Fruit fly (Drosophila melanogaster) Kc167 (cell line): ENCODE measurements around the gene CG4998.

ENCODE experiments used
- Myc ChIP-seq: fragments of >200 bp; optimal IDR thresholded peaks from 2 replicates; lab custom pipeline; 2017; ENCODE audit warnings: missing external identifiers
- Sin3A ChIP-seq: fragments of >200 bp; optimal IDR thresholded peaks from 2 replicates; lab custom pipeline; 2018; ENCODE audit warnings: missing external identifiers
- h ChIP-seq: fragments of >200 bp; optimal IDR thresholded peaks from 3 replicates; lab custom pipeline; 2018; ENCODE audit warnings: missing external identifiers
- insv ChIP-seq: fragments of >200 bp; optimal IDR thresholded peaks from 3 replicates; lab custom pipeline; 2018; ENCODE audit warnings: missing external identifiers
- psq ChIP-seq: fragments of >200 bp; optimal IDR thresholded peaks from 2 replicates; lab custom pipeline; 2017; ENCODE audit warnings: missing external identifiers
- ttk ChIP-seq: sonication (Bioruptor generic); optimal IDR thresholded peaks from 2 replicates; lab custom pipeline; 2017; ENCODE audit warnings: missing external identifiers

CG4998 gene

dm6 chr3L:16337739-16338138, 1.1 kb upstream of the CG4998 start:
- TF ChIP-seq h (no peak), Sin3A (no peak), psq (lab: Kevin White, UChicago) (no peak), ttk (lab: Kevin White, UChicago) (no peak), Myc (lab: Kevin White, UChicago) (no peak), insv (lab: Kevin White, UChicago) (no peak)

dm6 chr3L:16339463-16339862, 660 bp downstream of the CG4998 start:
- no peak for TF ChIP-seq psq (lab: Kevin White, UChicago)
- TF ChIP-seq Myc (lab: Kevin White, UChicago) = no peak
- TF ChIP-seq h = no peak
- no peak for TF ChIP-seq ttk (lab: Kevin White, UChicago)
- TF ChIP-seq Sin3A = no peak
- no peak for TF ChIP-seq insv (lab: Kevin White, UChicago)

- TF ChIP-seq Sin3A = no peak
- no peak for TF ChIP-seq psq (lab: Kevin White, UChicago)
- TF ChIP-seq ttk (lab: Kevin White, UChicago) = no peak
- no peak for TF ChIP-seq insv (lab: Kevin White, UChicago)
- TF ChIP-seq Myc (lab: Kevin White, UChicago) = no peak
- TF ChIP-seq h = no peak
These were observed 1.1 kb downstream of the CG4998 start for dm6 chr3L:16339873-16340272.

dm6 chr3L:16346023-16346422, 7.2 kb downstream of the CG4998 start, which contains the start of gene CG33257:
Gene CG33257, plus strand, starts transcription at chr3L:16346323.
- no peak for TF ChIP-seq Sin3A
- TF ChIP-seq h = no peak
- no peak for TF ChIP-seq ttk (lab: Kevin White, UChicago)
- TF ChIP-seq insv (lab: Kevin White, UChicago) = no peak
- no peak for TF ChIP-seq Myc (lab: Kevin White, UChicago)
- no peak for TF ChIP-seq psq (lab: Kevin White, UChicago)

- TF ChIP-seq h (no peak), Myc (lab: Kevin White, UChicago) (no peak), ttk (lab: Kevin White, UChicago) (no peak), psq (lab: Kevin White, UChicago) (no peak), Sin3A (no peak), insv (lab: Kevin White, UChicago) (no peak)
These were observed 9.1 kb downstream of the CG4998 start, which contains the start of gene mRpS34 for dm6 chr3L:16347914-16348313. Gene mRpS34, plus strand, starts transcription at chr3L:16348074.

- TF ChIP-seq ttk (lab: Kevin White, UChicago) (no peak), h (no peak), insv (lab: Kevin White, UChicago) (no peak)
These were observed 10.9 kb downstream of the CG4998 start for dm6 chr3L:16349686-16350085.

- TF ChIP-seq Sin3A = no peak
- no peak for TF ChIP-seq Myc (lab: Kevin White, UChicago)
- no peak for TF ChIP-seq insv (lab: Kevin White, UChicago)
- TF ChIP-seq h = no peak
- no peak for TF ChIP-seq psq (lab: Kevin White, UChicago)
- TF ChIP-seq ttk (lab: Kevin White, UChicago) = no peak
These were observed 13.1 kb downstream of the CG4998 start, which contains the start of the genes Golgin104 and Tcs3 for dm6 chr3L:16351770-16352429. Gene Golgin104, minus strand, starts transcription at chr3L:16351951. Gene Tcs3, plus strand, starts transcription at chr3L:16351991.

- TF ChIP-seq psq (lab: Kevin White, UChicago) (no peak), Myc (lab: Kevin White, UChicago) (no peak), insv (lab: Kevin White, UChicago) (no peak), ttk (lab: Kevin White, UChicago) (no peak), Sin3A (no peak), h (no peak)
These were observed 15.4 kb downstream of the CG4998 start, which contains the start of gene Pdh for dm6 chr3L:16354197-16354596. Gene Pdh, minus strand, starts transcription at chr3L:16354297.

dm6 chr3L:16356171-16356765, 17.5 kb downstream of the CG4998 start:
- no peak for TF ChIP-seq Sin3A
- no peak for TF ChIP-seq ttk (lab: Kevin White, UChicago)
- no peak for TF ChIP-seq psq (lab: Kevin White, UChicago)
- TF ChIP-seq insv (lab: Kevin White, UChicago) = no peak
- TF ChIP-seq h = no peak
- no peak for TF ChIP-seq Myc (lab: Kevin White, UChicago)

- TF ChIP-seq Sin3A = no peak
- no peak for TF ChIP-seq ttk (lab: Kevin White, UChicago)
- no peak for TF ChIP-seq psq (lab: Kevin White, UChicago)
- TF ChIP-seq h = no peak
- TF ChIP-seq insv (lab: Kevin White, UChicago) = no peak
- no peak for TF ChIP-seq Myc (lab: Kevin White, UChicago)
These were observed 18.5 kb downstream of the CG4998 start for dm6 chr3L:16357187-16357728.

- TF ChIP-seq Sin3A = no peak
- no peak for TF ChIP-seq Myc (lab: Kevin White, UChicago)
- no peak for TF ChIP-seq ttk (lab: Kevin White, UChicago)
- no peak for TF ChIP-seq psq (lab: Kevin White, UChicago)
- TF ChIP-seq h = no peak
- no peak for TF ChIP-seq insv (lab: Kevin White, UChicago)
These were observed 19.1 kb downstream of the CG4998 start for dm6 chr3L:16357860-16358259.

dm6 chr3L:16359219-16359748, 20.5 kb downstream of the CG4998 start, which contains the start of gene ringer:
Gene ringer, minus strand, starts transcription at chr3L:16359428.
- TF ChIP-seq insv (lab: Kevin White, UChicago) = no peak
- TF ChIP-seq psq (lab: Kevin White, UChicago) = no peak
- TF ChIP-seq Sin3A = no peak
- TF ChIP-seq ttk (lab: Kevin White, UChicago) = no peak
- no peak for TF ChIP-seq Myc (lab: Kevin White, UChicago)
- TF ChIP-seq h = no peak
